Worm (Caenorhabditis elegans): ENCODE results near the gene F57B7.2.

Gene F57B7.2

ce11 chrV:11470210-11470713, 26.9 kb upstream of the F57B7.2 start, which contains the start of gene aat-6:
Gene aat-6, minus strand, starts transcription at chrV:11470663.
- TF ChIP-seq sptf-1 (tag; optimal IDR thresholded peaks at IDR 0.05) (no peak), M03D4.4 (tag; optimal IDR thresholded peaks at IDR 0.05) (no peak), ztf-11 (tag; optimal IDR thresholded peaks at IDR 0.05) (no peak), tbx-8 (GFP tag; optimal IDR thresholded peaks at IDR 0.05) (no peak), elt-1 (tag; optimal IDR thresholded peaks at IDR 0.05; ENCODE audit: borderline replicate concordance, insufficient read depth) (no peak)

- TF ChIP-seq ceh-43 (GFP tag; optimal IDR thresholded peaks at IDR 0.05) (no peak), ztf-11 (tag; optimal IDR thresholded peaks at IDR 0.05) (no peak), ceh-39 (tag; optimal IDR thresholded peaks at IDR 0.05) (no peak), mep-1 (tag; optimal IDR thresholded peaks at IDR 0.05) (no peak)
Observed at ce11 chrV:11462963-11463453, 19.6 kb upstream of the F57B7.2 start, which contains the start of gene zipt-16. Gene zipt-16, plus strand, starts transcription at chrV:11463013.

- no peak for TF ChIP-seq ces-1 (GFP tag; optimal IDR thresholded peaks at IDR 0.05)
- no peak for TF ChIP-seq flh-1 (GFP tag; optimal IDR thresholded peaks at IDR 0.05)
- TF ChIP-seq lin-13 (tag; optimal IDR thresholded peaks at IDR 0.05) = no peak
- TF ChIP-seq cnd-1 (tag; optimal IDR thresholded peaks at IDR 0.05) = no peak
- no peak for TF ChIP-seq unc-62 (GFP tag; optimal IDR thresholded peaks at IDR 0.05)
- no peak for TF ChIP-seq ham-2 (GFP tag; optimal IDR thresholded peaks at IDR 0.05)
- TF ChIP-seq unc-120 (tag; optimal IDR thresholded peaks at IDR 0.05; ENCODE audit: poor library complexity, severe bottlenecking) = no peak
- TF ChIP-seq snpc-4 (tag; optimal IDR thresholded peaks at IDR 0.05) = no peak
- TF ChIP-seq bed-3 (GFP tag; optimal IDR thresholded peaks at IDR 0.05) = no peak
- no peak for TF ChIP-seq ceh-43 (GFP tag; optimal IDR thresholded peaks at IDR 0.05)
- no peak for TF ChIP-seq sptf-1 (tag; optimal IDR thresholded peaks at IDR 0.05)
- TF ChIP-seq blmp-1 (tag; optimal IDR thresholded peaks at IDR 0.05) = no peak
- no peak for TF ChIP-seq zip-8 (tag; optimal IDR thresholded peaks at IDR 0.05)
- TF ChIP-seq ceh-83 (GFP tag; optimal IDR thresholded peaks at IDR 0.05) = no peak
- TF ChIP-seq nhr-237 (tag; optimal IDR thresholded peaks at IDR 0.05) = no peak
- no peak for TF ChIP-seq elt-3 (tag; optimal IDR thresholded peaks at IDR 0.05)
- TF ChIP-seq M03D4.4 (tag; optimal IDR thresholded peaks at IDR 0.05) = no peak
Observed at ce11 chrV:11459255-11459654, 15.9 kb upstream of the F57B7.2 start, which contains the start of gene T11F9.1. Gene T11F9.1, plus strand, starts transcription at chrV:11459555.

ce11 chrV:11454917-11455316, 11.5 kb upstream of the F57B7.2 start:
- TF ChIP-seq nhr-76 (tag; optimal IDR thresholded peaks at IDR 0.05) (no peak), ces-1 (GFP tag; optimal IDR thresholded peaks at IDR 0.05) (peak; percentile 54), snpc-4 (tag; optimal IDR thresholded peaks at IDR 0.05) (no peak), lin-13 (tag; optimal IDR thresholded peaks at IDR 0.05) (no peak)

ce11 chrV:11450257-11450656, 6.9 kb upstream of the F57B7.2 start, which contains the start of gene col-156:
Gene col-156, minus strand, starts transcription at chrV:11450357.
- TF ChIP-seq hlh-1 (tag; optimal IDR thresholded peaks at IDR 0.05) (no peak), flh-1 (GFP tag; optimal IDR thresholded peaks at IDR 0.05) (no peak), ham-2 (GFP tag; optimal IDR thresholded peaks at IDR 0.05) (no peak), ceh-39 (tag; optimal IDR thresholded peaks at IDR 0.05) (no peak), ztf-11 (tag; optimal IDR thresholded peaks at IDR 0.05) (no peak), snpc-4 (tag; optimal IDR thresholded peaks at IDR 0.05) (no peak), zip-8 (tag; optimal IDR thresholded peaks at IDR 0.05) (no peak), elt-3 (tag; optimal IDR thresholded peaks at IDR 0.05) (no peak), elt-1 (tag; optimal IDR thresholded peaks at IDR 0.05; ENCODE audit: borderline replicate concordance, insufficient read depth) (no peak), sptf-1 (tag; optimal IDR thresholded peaks at IDR 0.05) (no peak)

ce11 chrV:11449404-11449803, 6.0 kb upstream of the F57B7.2 start:
- TF ChIP-seq unc-62 (GFP tag; optimal IDR thresholded peaks at IDR 0.05) (no peak), nhr-12 (tag; optimal IDR thresholded peaks at IDR 0.05) (no peak), snpc-4 (tag; optimal IDR thresholded peaks at IDR 0.05) (no peak), ztf-11 (tag; optimal IDR thresholded peaks at IDR 0.05) (no peak), nhr-76 (tag; optimal IDR thresholded peaks at IDR 0.05) (no peak), nhr-237 (tag; optimal IDR thresholded peaks at IDR 0.05) (no peak), ceh-83 (GFP tag; optimal IDR thresholded peaks at IDR 0.05) (no peak)

ce11 chrV:11446297-11446696, 2.9 kb upstream of the F57B7.2 start, which contains the start of gene mig-17:
Gene mig-17, plus strand, starts transcription at chrV:11446685.
- peak; percentile 94 for TF ChIP-seq ces-1 (GFP tag; optimal IDR thresholded peaks at IDR 0.05)
- TF ChIP-seq unc-62 (GFP tag; optimal IDR thresholded peaks at IDR 0.05) = peak; percentile 12
- TF ChIP-seq hlh-1 (tag; optimal IDR thresholded peaks at IDR 0.05) = peak; percentile 91
- no peak for TF ChIP-seq ztf-11 (tag; optimal IDR thresholded peaks at IDR 0.05)

Measured in whole organism, mixed stage, embryonic.